Worm (Caenorhabditis elegans): ENCODE measurements around the gene lipl-4.

lipl-4 gene

DNA sequence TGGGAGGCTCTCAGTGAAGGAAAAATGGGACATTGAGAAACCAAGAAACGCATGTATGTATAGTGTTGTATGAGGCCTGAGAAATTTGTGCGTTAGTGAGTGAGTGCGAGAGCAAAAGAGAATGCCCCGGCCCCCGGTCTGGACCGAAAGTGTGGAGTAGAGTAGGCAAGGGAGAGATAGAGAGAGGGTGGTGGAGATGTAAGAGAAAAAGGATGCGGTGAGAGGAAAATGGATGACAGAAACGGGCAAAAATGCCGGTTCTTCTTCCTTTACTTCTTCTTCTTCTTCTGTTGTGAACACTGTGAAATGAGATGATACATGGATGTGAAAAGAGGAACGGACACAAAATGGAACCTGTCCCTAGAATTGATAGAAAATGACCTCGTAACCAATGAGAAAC, 11.6 kb upstream of the lipl-4 start (continued):
- TF ChIP-seq lin-35 (GFP tag; optimal IDR thresholded peaks at IDR 0.05), result no peak
- TF ChIP-seq madf-8 (GFP tag; conservative IDR thresholded peaks at IDR 0.05), result no peak
- TF ChIP-seq rec-8 (tag; optimal IDR thresholded peaks at IDR 0.05), result no peak
- TF ChIP-seq F33H1.4 (GFP tag; IDR thresholded peaks at IDR 0.05), result no peak
- 0 out of 2 replicates have a peak, but pooled peaks have one; percentile 28 for TF ChIP-seq egl-44 (GFP tag; IDR thresholded peaks at IDR 0.05)
- no peak for TF ChIP-seq cebp-1 (GFP tag; IDR thresholded peaks at IDR 0.05)
- TF ChIP-seq cebp-1 (tag; optimal IDR thresholded peaks at IDR 0.05), result peak; percentile 24
- no peak for TF ChIP-seq ccch-3 (GFP tag; optimal IDR thresholded peaks at IDR 0.05)
- no peak for TF ChIP-seq ceh-58 (GFP tag; IDR thresholded peaks at IDR 0.05)
- TF ChIP-seq dpff-1 (tag; optimal IDR thresholded peaks at IDR 0.05), result no peak

DNA sequence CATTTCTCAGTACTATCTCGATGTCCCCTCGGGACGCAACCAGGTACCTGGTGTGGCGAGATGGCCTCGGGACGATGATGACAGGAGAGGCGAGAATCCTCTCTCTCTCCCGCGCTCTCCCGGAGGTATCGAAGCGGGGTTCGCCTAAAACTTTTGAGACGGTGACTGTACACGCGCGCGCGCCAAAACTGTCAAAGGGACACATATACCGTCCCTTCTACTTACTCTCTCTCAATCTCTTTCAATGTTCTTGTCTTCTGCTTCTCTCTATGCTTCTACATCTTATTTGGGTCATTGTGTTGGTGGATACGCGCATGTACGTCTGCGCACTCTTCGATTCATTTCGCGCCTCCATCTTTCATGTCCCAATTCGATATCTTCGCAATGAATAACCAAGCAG, 8.1 kb upstream of the lipl-4 start:
- TF ChIP-seq ceh-91 (GFP tag; IDR thresholded peaks at IDR 0.05) (no peak), zfh-2 (GFP tag; conservative IDR thresholded peaks at IDR 0.05) (peak; percentile 85), xnd-1 (tag; optimal IDR thresholded peaks at IDR 0.05) (no peak), ets-4 (GFP tag; optimal IDR thresholded peaks at IDR 0.05) (no peak), F57C9.4 (tag; optimal IDR thresholded peaks at IDR 0.05) (no peak), unc-62 (GFP tag; optimal IDR thresholded peaks at IDR 0.05) (no peak), mcd-1 (GFP tag; IDR thresholded peaks at IDR 0.05) (0 out of 2 replicates have a peak, but pooled peaks have one; percentile 31), atf-7 (tag; optimal IDR thresholded peaks at IDR 0.05) (peak; percentile 0), Y67H2A.10 (GFP tag; conservative IDR thresholded peaks at IDR 0.05) (no peak), lin-26 (GFP tag; IDR thresholded peaks at IDR 0.05) (peak; percentile 26; the same call in 1 of the 2 replicates), cebp-1 (GFP tag; IDR thresholded peaks at IDR 0.05) (no peak), cebp-1 (tag; optimal IDR thresholded peaks at IDR 0.05) (peak; percentile 15), egrh-3 (GFP tag; IDR thresholded peaks at IDR 0.05) (no peak; the same call in 1 of the 2 replicates), nhr-80 (tag; optimal IDR thresholded peaks at IDR 0.05) (no peak), madf-6 (GFP tag; IDR thresholded peaks at IDR 0.05) (0 out of 2 replicates have a peak, but pooled peaks have one; percentile 13), lag-1 (GFP tag; IDR thresholded peaks at IDR 0.05) (no peak), die-1 (tag; optimal IDR thresholded peaks at IDR 0.05) (peak; percentile 30), lir-1 (GFP tag; conservative IDR thresholded peaks at IDR 0.05) (no peak), ekl-4 (GFP tag; IDR thresholded peaks at IDR 0.05) (no peak), snpc-1.1 (tag; optimal IDR thresholded peaks at IDR 0.05; ENCODE audit: insufficient read depth) (no peak), C06A6.2 (GFP tag; conservative IDR thresholded peaks at IDR 0.05) (no peak), T07F8.4 (tag; optimal IDR thresholded peaks at IDR 0.05) (no peak), ceh-27 (GFP tag; optimal IDR thresholded peaks at IDR 0.05) (peak; percentile 14), ztf-26 (tag; optimal IDR thresholded peaks at IDR 0.05) (peak; percentile 5), snpc-4 (GFP tag; optimal IDR thresholded peaks at IDR 0.05) (no peak), snpc-4 (tag; optimal IDR thresholded peaks at IDR 0.05) (no peak)

DNA sequence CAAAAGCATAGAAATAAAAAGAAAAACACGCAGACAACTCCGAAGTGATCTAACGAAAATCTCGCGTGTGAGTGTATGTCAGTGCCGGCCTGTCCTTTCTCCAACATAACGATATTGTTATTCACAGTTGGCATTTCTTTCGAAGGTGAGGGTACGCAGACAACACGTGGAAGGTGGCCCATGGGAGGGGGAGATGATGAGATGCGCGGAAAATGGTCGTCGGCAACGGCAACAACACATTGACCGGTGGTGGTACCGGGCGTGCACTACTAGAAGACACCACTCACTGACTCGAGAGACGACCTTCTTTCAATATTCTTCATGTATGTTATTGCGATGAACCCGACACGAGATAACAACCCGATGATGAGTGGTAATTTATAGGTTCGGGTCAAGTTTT, 5.0 kb upstream of the lipl-4 start:
- TF ChIP-seq nhr-27 (tag; optimal IDR thresholded peaks at IDR 0.05), result no peak
- no peak for TF ChIP-seq let-607 (tag; optimal IDR thresholded peaks at IDR 0.05)
- TF ChIP-seq hlh-12 (tag; optimal IDR thresholded peaks at IDR 0.05), result no peak
- no peak for TF ChIP-seq gei-17 (GFP tag; optimal IDR thresholded peaks at IDR 0.05)

Data from whole organism, young adult.